Worm (Caenorhabditis elegans) whole organism, L1 larva: ENCODE measurements around the gene C27A2.12.

Experiments used
- F16B12.6 ChIP-seq: fragments of 150-350 bp; optimal IDR thresholded peaks from 2 replicates; lab custom pipeline; 2014; ENCODE audit warnings: missing biosample characterization, missing genetic modification characterization
- Y116A8C.19 ChIP-seq: sonication (generic microtip); optimal IDR thresholded peaks from 2 replicates; lab custom pipeline; 2016; ENCODE audit warnings: missing compliant biosample characterization, missing genetic modification characterization, borderline replicate concordance
- aha-1 ChIP-seq: fragments of 150-350 bp; optimal IDR thresholded peaks from 2 replicates; lab custom pipeline; 2014; ENCODE audit warnings: missing biosample characterization, missing genetic modification characterization
- aly-2 ChIP-seq: fragments of 150-350 bp; optimal IDR thresholded peaks from 2 replicates; lab custom pipeline; 2014; ENCODE audit warnings: missing biosample characterization, missing genetic modification characterization
- ceh-63 ChIP-seq: fragments of 200-800 bp; sonication (Bioruptor generic); optimal IDR thresholded peaks from 2 replicates; lab custom pipeline; 2018; ENCODE audit warnings: mild to moderate bottlenecking, missing genetic modification characterization, missing compliant biosample characterization
- ceh-82 ChIP-seq, 3 experiments: fragments of 150-350 bp in 1 of 3; sonication (generic microtip) in 2 of 3; optimal IDR thresholded peaks; 2 replicates each; lab custom pipeline; 2014 to 2017; ENCODE audit warnings: missing biosample characterization in 3 of 3, missing genetic modification characterization in 3 of 3
- ceh-88 ChIP-seq: fragments of 200-800 bp; sonication (Bioruptor generic); IDR thresholded peaks from 2 replicates; pipeline ENCODE4 v1.3.6; 2022; ENCODE audit warnings: missing genetic modification characterization, missing compliant biosample characterization
- ceh-90 ChIP-seq: sonication (generic microtip); optimal IDR thresholded peaks from 2 replicates; lab custom pipeline; 2016; ENCODE audit warnings: missing genetic modification characterization, missing compliant biosample characterization
- dsc-1 ChIP-seq: sonication (generic microtip); optimal IDR thresholded peaks from 2 replicates; lab custom pipeline; 2016; ENCODE audit warnings: mild to moderate bottlenecking, missing genetic modification characterization, missing compliant biosample characterization
- efl-1 ChIP-seq, 4 experiments: fragments of 150-350 bp; optimal IDR thresholded peaks in 3 of 4; peaks in 1 of 4; 1 replicate in 1 of 4; 2 replicates in 3 of 4; lab custom pipeline; 2014; ENCODE audit warnings: missing biosample characterization in 2 of 4, missing genetic modification characterization in 2 of 4, missing genetic modification reagents in 2 of 4
- efl-3 ChIP-seq: fragments of 200-800 bp; sonication (Bioruptor generic); optimal IDR thresholded peaks from 2 replicates; lab custom pipeline; 2018; ENCODE audit warnings: mild to moderate bottlenecking, missing genetic modification characterization, missing compliant biosample characterization
- egl-13 ChIP-seq: sonication (generic microtip); optimal IDR thresholded peaks from 2 replicates; lab custom pipeline; 2016; ENCODE audit warnings: missing genotype, missing genetic modification reagents, missing genetic modification characterization, missing compliant biosample characterization
- egl-27 ChIP-seq, 2 experiments: fragments of 150-350 bp in 1 of 2; sonication (generic microtip); optimal IDR thresholded peaks; 3 replicates each; lab custom pipeline; 2017 to 2018; ENCODE audit warnings: missing biosample characterization in 2 of 2, missing genetic modification characterization in 2 of 2, missing genetic modification reagents in 2 of 2
- elt-2 ChIP-seq: sonication (generic microtip); optimal IDR thresholded peaks from 2 replicates; lab custom pipeline; 2016; ENCODE audit warnings: missing genetic modification characterization, mild to moderate bottlenecking, inconsistent platforms, missing compliant biosample characterization, missing genetic modification reagents
- ets-5 ChIP-seq: fragments of 200-800 bp; sonication (Bioruptor generic); IDR thresholded peaks from 2 replicates; pipeline ENCODE4 v1.3.6; 2022; ENCODE audit warnings: missing genetic modification characterization, missing compliant biosample characterization
- fkh-10 ChIP-seq: sonication (generic microtip); optimal IDR thresholded peaks from 2 replicates; lab custom pipeline; 2017; ENCODE audit warnings: missing biosample characterization, missing genetic modification reagents, missing genetic modification characterization
- grh-1 ChIP-seq: fragments of 200-800 bp; sonication (Bioruptor generic); IDR thresholded peaks from 2 replicates; pipeline ENCODE4 v1.3.6; 2022; ENCODE audit warnings: missing genetic modification reagents, missing genetic modification characterization, missing compliant biosample characterization
- hlh-17 ChIP-seq: fragments of 200-800 bp; sonication (Bioruptor generic); optimal IDR thresholded peaks from 2 replicates; lab custom pipeline; 2018; ENCODE audit warnings: missing genetic modification characterization, mild to moderate bottlenecking, missing compliant biosample characterization, moderate library complexity, borderline replicate concordance
- hlh-4 ChIP-seq: sonication (generic microtip); optimal IDR thresholded peaks from 2 replicates; lab custom pipeline; 2016; ENCODE audit warnings: mild to moderate bottlenecking, missing genetic modification characterization, missing compliant biosample characterization
- hpl-2 ChIP-seq: fragments of 150-350 bp; optimal IDR thresholded peaks from 2 replicates; lab custom pipeline; 2014; ENCODE audit warnings: missing biosample characterization, missing genetic modification reagents, missing genetic modification characterization
- irx-1 ChIP-seq: sonication (generic microtip); optimal IDR thresholded peaks from 2 replicates; lab custom pipeline; 2016; ENCODE audit warnings: missing genetic modification characterization, missing compliant biosample characterization
- lin-13 ChIP-seq: fragments of 150-350 bp; optimal IDR thresholded peaks from 2 replicates; lab custom pipeline; 2014; ENCODE audit warnings: missing biosample characterization, missing genetic modification reagents, missing genetic modification characterization
- lin-14 ChIP-seq: fragments of 200-800 bp; sonication (Bioruptor generic); optimal IDR thresholded peaks from 2 replicates; lab custom pipeline; 2018; ENCODE audit warnings: mild to moderate bottlenecking, missing genetic modification characterization, moderate library complexity, missing compliant biosample characterization
- lir-3 ChIP-seq: sonication (generic microtip); optimal IDR thresholded peaks from 2 replicates; lab custom pipeline; 2016; ENCODE audit warnings: mild to moderate bottlenecking, missing genetic modification characterization, moderate library complexity, missing compliant biosample characterization; ENCODE audit not compliant: poor library complexity
- lsy-2 ChIP-seq, 2 experiments: fragments of 150-350 bp; optimal IDR thresholded peaks; 2 replicates each; lab custom pipeline; 2014; ENCODE audit warnings: missing biosample characterization in 2 of 2, missing genetic modification characterization in 2 of 2
- mab-9 ChIP-seq: fragments of 200-800 bp; sonication (Bioruptor generic); IDR thresholded peaks from 2 replicates; pipeline ENCODE4 v1.3.6; 2022; ENCODE audit warnings: missing genetic modification reagents, missing genetic modification characterization, missing compliant biosample characterization
- mef-2 ChIP-seq: fragments of 150-350 bp; optimal IDR thresholded peaks from 2 replicates; lab custom pipeline; 2014; ENCODE audit warnings: missing biosample characterization, missing genetic modification characterization
- mep-1 ChIP-seq: fragments of 150-350 bp; optimal IDR thresholded peaks from 2 replicates; lab custom pipeline; 2014; ENCODE audit warnings: missing biosample characterization, missing genetic modification characterization
- nhr-12 ChIP-seq: sonication (generic microtip); optimal IDR thresholded peaks from 2 replicates; lab custom pipeline; 2017; ENCODE audit warnings: missing biosample characterization, missing genetic modification characterization
- nhr-20 ChIP-seq: sonication (generic microtip); optimal IDR thresholded peaks from 2 replicates; lab custom pipeline; 2016; ENCODE audit warnings: mild to moderate bottlenecking, missing genetic modification characterization, missing compliant biosample characterization
- nhr-237 ChIP-seq: fragments of 150-350 bp; optimal IDR thresholded peaks from 2 replicates; lab custom pipeline; 2014; ENCODE audit warnings: missing biosample characterization, missing genetic modification characterization
- nhr-47 ChIP-seq: sonication (generic microtip); optimal IDR thresholded peaks from 2 replicates; lab custom pipeline; 2016; ENCODE audit warnings: mild to moderate bottlenecking, missing genetic modification characterization, moderate library complexity, missing compliant biosample characterization
- nhr-77 ChIP-seq: fragments of 150-350 bp; optimal IDR thresholded peaks from 2 replicates; lab custom pipeline; 2014; ENCODE audit warnings: missing biosample characterization, missing genetic modification characterization
- nhr-85 ChIP-seq: sonication (generic microtip); peaks from one replicate; lab custom pipeline; 2016; ENCODE audit warnings: missing genetic modification characterization, inconsistent platforms, missing compliant biosample characterization
- pag-3 ChIP-seq: sonication (generic microtip); optimal IDR thresholded peaks from 2 replicates; lab custom pipeline; 2017; ENCODE audit warnings: missing genetic modification characterization, mild to moderate bottlenecking, missing compliant biosample characterization, antibody characterized with exemption, borderline replicate concordance; ENCODE audit not compliant: insufficient read depth
- pqm-1 ChIP-seq: sonication (generic microtip); optimal IDR thresholded peaks from 3 replicates; lab custom pipeline; 2017; ENCODE audit warnings: missing biosample characterization, missing genetic modification characterization
- skn-1 ChIP-seq: fragments of 150-350 bp; optimal IDR thresholded peaks from 2 replicates; lab custom pipeline; 2014; ENCODE audit warnings: missing biosample characterization, missing genetic modification characterization
- snpc-4 ChIP-seq: fragments of 150-350 bp; optimal IDR thresholded peaks from 2 replicates; lab custom pipeline; 2014; ENCODE audit warnings: missing biosample characterization, missing genetic modification characterization
- sox-4 ChIP-seq: sonication (generic microtip); optimal IDR thresholded peaks from 2 replicates; lab custom pipeline; 2016; ENCODE audit warnings: missing genetic modification characterization, missing compliant biosample characterization
- sptf-1 ChIP-seq: fragments of 150-350 bp; optimal IDR thresholded peaks from 2 replicates; lab custom pipeline; 2014; ENCODE audit warnings: missing biosample characterization, missing genetic modification characterization
- swsn-7 ChIP-seq: sonication (generic microtip); optimal IDR thresholded peaks from 2 replicates; lab custom pipeline; 2016; ENCODE audit warnings: missing genetic modification characterization, missing compliant biosample characterization
- tbx-2 ChIP-seq: sonication (generic microtip); optimal IDR thresholded peaks from 2 replicates; lab custom pipeline; 2016; ENCODE audit warnings: missing genetic modification characterization, missing compliant biosample characterization
- unc-130 ChIP-seq: fragments of 150-350 bp; optimal IDR thresholded peaks from 2 replicates; lab custom pipeline; 2017; ENCODE audit warnings: missing biosample characterization, missing genetic modification characterization, inconsistent platforms
- unc-62 ChIP-seq: fragments of 150-350 bp; optimal IDR thresholded peaks from 2 replicates; lab custom pipeline; 2014; ENCODE audit warnings: missing biosample characterization, missing genetic modification reagents, missing genetic modification characterization
- unc-86 ChIP-seq: sonication (generic microtip); optimal IDR thresholded peaks from 2 replicates; lab custom pipeline; 2016; ENCODE audit warnings: missing genetic modification characterization, missing compliant biosample characterization
- vab-15 ChIP-seq: sonication (generic microtip); optimal IDR thresholded peaks from 2 replicates; lab custom pipeline; 2017; ENCODE audit warnings: missing genotype, mild to moderate bottlenecking, missing genetic modification characterization, missing compliant biosample characterization
- ztf-4 ChIP-seq: fragments of 150-350 bp; optimal IDR thresholded peaks from 2 replicates; lab custom pipeline; 2014; ENCODE audit warnings: missing biosample characterization, missing genetic modification characterization

C27A2.12 gene

DNA sequence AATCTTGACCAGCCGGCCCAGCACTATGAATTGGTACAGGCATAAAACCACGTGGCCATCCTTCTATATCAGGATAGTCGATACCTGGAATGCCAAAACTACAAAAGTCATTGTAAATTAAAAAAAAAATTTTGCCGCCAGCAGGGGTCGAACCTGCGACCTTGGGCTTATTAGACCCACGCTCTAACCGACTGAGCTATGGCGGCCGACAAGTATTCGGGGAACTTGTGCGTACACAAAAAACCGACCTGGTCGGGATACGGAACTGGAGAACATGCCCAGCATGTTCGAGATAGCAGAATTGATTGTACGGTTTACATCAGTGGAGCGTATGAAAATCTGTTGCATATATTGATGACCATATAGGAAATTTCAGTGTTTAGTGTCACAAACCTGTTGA, 621 bp downstream of the C27A2.12 start (continued):
- TF ChIP-seq irx-1 (tag; lab: Kevin White, UChicago) (no peak), hpl-2 (GFP tag; lab: Kevin White, UChicago) (no peak), elt-2 (peak; percentile 89), F16B12.6 (tag; lab: Kevin White, UChicago) (peak; percentile 26), swsn-7 (tag; lab: Kevin White, UChicago) (peak; percentile 59), aha-1 (tag; lab: Kevin White, UChicago) (no peak), sox-4 (tag; lab: Kevin White, UChicago) (no peak), nhr-12 (tag; lab: Kevin White, UChicago) (no peak), lir-3 (peak; percentile 38)

DNA sequence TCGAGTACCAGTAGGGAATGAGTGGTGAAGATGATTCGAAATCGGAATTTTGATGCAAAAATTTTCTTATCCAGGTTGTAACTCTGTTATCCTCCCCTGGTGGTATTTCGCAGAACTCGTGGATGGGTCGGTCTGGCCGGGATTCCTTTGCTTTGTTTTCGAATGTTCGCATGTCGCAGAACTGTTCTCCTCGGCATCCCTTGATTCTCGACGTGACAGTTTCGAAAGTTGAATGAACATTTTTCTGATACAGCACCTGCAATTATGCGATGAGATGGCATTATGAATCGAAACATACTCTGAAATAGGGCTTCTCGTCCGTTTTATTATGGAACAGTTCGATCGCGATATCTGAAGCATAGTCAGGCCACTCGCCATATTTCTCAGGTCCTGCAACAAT, 1.7 kb downstream of the C27A2.12 start:
- peak; percentile 47 for TF ChIP-seq nhr-85 (tag; lab: Kevin White, UChicago)
- peak; percentile 7 for TF ChIP-seq nhr-77 (tag; lab: Kevin White, UChicago)
- TF ChIP-seq fkh-10 (GFP tag; lab: Kevin White, UChicago): no peak
- TF ChIP-seq dsc-1 (tag; lab: Kevin White, UChicago): peak; percentile 0
- TF ChIP-seq efl-1 (optimal IDR thresholded peaks at IDR 0.05; lab: Kevin White, UChicago): no peak
- TF ChIP-seq efl-1 (GFP tag; optimal IDR thresholded peaks at IDR 0.05 in 1 of 2; lab: Kevin White, UChicago): peak in 1 of 2 experiments; percentile 92
- TF ChIP-seq lsy-2 (tag; optimal IDR thresholded peaks at IDR 0.05; lab: Kevin White, UChicago): peak in 1 of 2 experiments; percentile 2
- TF ChIP-seq aly-2: no peak
- TF ChIP-seq Y116A8C.19 (tag; lab: Kevin White, UChicago): no peak

DNA sequence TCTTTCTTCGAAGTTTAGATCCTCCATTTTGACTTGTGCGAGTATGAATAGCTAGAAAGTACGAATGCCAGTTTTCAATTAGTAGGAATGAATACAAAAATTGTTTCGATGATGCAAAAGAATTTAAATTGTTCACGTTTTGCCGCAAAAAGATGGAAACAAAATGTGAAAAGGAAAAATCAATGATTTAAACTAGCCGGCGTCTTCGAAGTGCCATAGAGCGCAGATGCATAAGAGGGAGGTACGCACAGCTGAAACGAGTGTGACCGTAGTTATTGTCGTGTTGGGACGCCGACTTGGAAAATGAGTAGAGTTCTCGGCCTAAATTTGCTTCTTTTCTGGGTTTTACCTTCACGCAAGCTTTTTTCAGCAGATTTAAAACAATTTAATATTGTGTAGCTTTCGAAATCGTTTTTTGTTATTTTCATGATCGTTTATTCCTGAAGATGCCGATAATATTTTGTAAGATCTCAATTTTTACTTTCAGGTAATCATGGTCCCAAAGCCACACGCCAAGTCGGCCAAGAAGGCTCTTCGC, 2.7 kb downstream of the C27A2.12 start, which contains the start of the genes ify-1 and rpl-22:
Gene ify-1, minus strand, starts transcription at position 51 of the 538 bp plus-strand sequence.
Gene rpl-22, plus strand, starts transcription at position 488 of the 538 bp plus-strand sequence.
- TF ChIP-seq ceh-88 (GFP tag; lab: Robert Waterston, UW): peak; percentile 82
- peak; percentile 93 for TF ChIP-seq lin-13 (GFP tag; lab: Kevin White, UChicago)
- TF ChIP-seq hlh-4: no peak
- peak; percentile 88 for TF ChIP-seq unc-86
- no peak for TF ChIP-seq ets-5 (GFP tag; lab: Robert Waterston, UW)
- no peak for TF ChIP-seq hlh-17 (GFP tag; lab: Kevin White, UChicago)
- TF ChIP-seq nhr-47: peak; percentile 94
- TF ChIP-seq sptf-1 (tag; lab: Kevin White, UChicago): no peak
- peak; percentile 93 for TF ChIP-seq snpc-4 (tag; lab: Kevin White, UChicago)
- peak; percentile 99 for TF ChIP-seq elt-2
- peak; percentile 95 for TF ChIP-seq nhr-77 (tag; lab: Kevin White, UChicago)
- TF ChIP-seq mep-1 (tag; lab: Kevin White, UChicago): peak; percentile 95
- TF ChIP-seq efl-3: no peak
- TF ChIP-seq tbx-2 (tag; lab: Kevin White, UChicago): peak; percentile 92
- TF ChIP-seq nhr-12 (tag; lab: Kevin White, UChicago): no peak
- no peak for TF ChIP-seq ceh-90 (tag; lab: Kevin White, UChicago)
- TF ChIP-seq mef-2 (tag; lab: Kevin White, UChicago): peak; percentile 17
- peak; percentile 99 for TF ChIP-seq unc-130 (tag; lab: Kevin White, UChicago)
- TF ChIP-seq mab-9 (GFP tag; lab: Robert Waterston, UW): peak; percentile 53; the same call in 1 of the 2 replicates
- peak; percentile 69 for TF ChIP-seq aly-2
- peak; percentile 89 to 97 (median 94) for TF ChIP-seq ceh-82 (tag; optimal IDR thresholded peaks at IDR 0.05; lab: Kevin White, UChicago)
- no peak for TF ChIP-seq pag-3 (tag; lab: Kevin White, UChicago)
- peak; percentile 89 for TF ChIP-seq dsc-1 (tag; lab: Kevin White, UChicago)
- TF ChIP-seq pqm-1 (tag; lab: Kevin White, UChicago): no peak
- TF ChIP-seq lir-3: peak; percentile 81
- no peak for TF ChIP-seq ceh-63 (GFP tag; lab: Kevin White, UChicago)
- peak; percentile 75 for TF ChIP-seq hpl-2 (GFP tag; lab: Kevin White, UChicago)
- peak; percentile 92 for TF ChIP-seq lin-14 (GFP tag; lab: Kevin White, UChicago)
- no peak for TF ChIP-seq unc-62 (GFP tag; lab: Kevin White, UChicago)
- peak; percentile 97 for TF ChIP-seq nhr-20 (tag; lab: Kevin White, UChicago)
- TF ChIP-seq grh-1 (GFP tag; lab: Robert Waterston, UW): peak; percentile 92
- peak in 1 of 2 experiments; percentile 36 for TF ChIP-seq egl-27 (tag; optimal IDR thresholded peaks at IDR 0.05; lab: Kevin White, UChicago)
- peak; percentile 88 for TF ChIP-seq ztf-4 (tag; lab: Kevin White, UChicago)
- TF ChIP-seq skn-1: peak; percentile 95
- peak; percentile 77 for TF ChIP-seq nhr-237
- TF ChIP-seq egl-13: peak; percentile 69
- peak; percentile 75 for TF ChIP-seq F16B12.6 (tag; lab: Kevin White, UChicago)
- peak; percentile 90 for TF ChIP-seq vab-15 (tag; lab: Kevin White, UChicago)
